Fruit fly (Drosophila melanogaster): ENCODE results near the gene PNUTS.

dm6 chr2L:889799-890198 lies 19.5 kb downstream of the PNUTS start:
- TF ChIP-seq CG8478 (optimal IDR thresholded peaks at IDR 0.05), result no peak
- no peak for TF ChIP-seq CTCF (optimal IDR thresholded peaks at IDR 0.05)

Data from S2 (cell line).